Worm (Caenorhabditis elegans): ENCODE measurements around the gene F57A8.7.

DNA sequence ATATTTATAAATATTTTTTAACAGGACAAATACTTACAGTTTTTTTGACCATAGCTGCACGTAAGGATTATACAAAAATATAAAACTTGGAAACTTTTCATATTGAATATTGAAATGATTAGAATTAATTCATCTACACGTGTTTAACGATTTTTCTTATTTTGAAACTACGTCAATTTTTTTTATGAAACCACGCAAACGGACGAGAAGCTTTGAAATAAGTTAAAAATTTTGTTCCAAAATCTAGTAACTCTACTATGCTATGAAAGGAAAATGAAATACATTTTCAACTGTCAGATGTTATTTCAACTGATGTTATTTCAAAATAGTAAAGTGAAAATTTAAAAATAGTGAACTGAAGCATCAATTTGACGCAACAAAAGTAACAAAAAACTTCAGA lies 1.7 kb upstream of the F57A8.7 start, which contains the start of gene F57A8.6:
- TF ChIP-seq zip-8 (tag; optimal IDR thresholded peaks at IDR 0.05) (no peak), snpc-4 (tag; optimal IDR thresholded peaks at IDR 0.05) (no peak), lsy-2 (tag; optimal IDR thresholded peaks at IDR 0.05) (no peak), ces-1 (GFP tag; optimal IDR thresholded peaks at IDR 0.05) (no peak)

Data from whole organism, mixed stage, embryonic.